Fruit fly (Drosophila melanogaster): ENCODE results near the gene CG2211.

CG2211 gene

DNA sequence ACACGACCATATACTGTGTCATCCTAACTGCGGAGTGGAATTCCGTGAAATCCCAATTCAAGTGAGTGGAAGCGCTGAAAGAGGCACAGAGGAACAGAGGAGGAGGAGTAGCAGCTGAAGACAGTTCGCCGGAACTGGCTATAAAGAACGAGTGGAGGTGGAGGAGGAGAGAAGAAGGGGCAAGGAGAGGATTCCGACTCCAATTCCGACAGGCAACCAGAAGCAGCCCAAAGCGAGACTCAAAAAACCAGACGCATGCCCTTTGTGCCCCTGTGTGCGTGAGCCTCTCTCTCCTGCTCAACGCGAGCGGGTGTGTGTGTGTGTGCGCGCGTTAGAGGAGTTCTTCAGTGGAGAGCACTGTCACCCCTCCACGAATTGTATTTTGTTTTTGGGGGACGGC, 14.2 kb upstream of the CG2211 start (continued):
- TF ChIP-seq CG6791 (GFP tag; IDR thresholded peaks at IDR 0.05; ENCODE audit: partially characterized antibody) (no peak), Deaf1 (tag; optimal IDR thresholded peaks at IDR 0.05) (peak; percentile 39), zf30C (GFP tag; optimal IDR thresholded peaks at IDR 0.05) (no peak), HLH4C (GFP tag; IDR thresholded peaks at IDR 0.05; ENCODE audit: partially characterized antibody) (0 out of 3 replicates have a peak, but pooled peaks have one; percentile 12), CG3407 (GFP tag; optimal IDR thresholded peaks at IDR 0.05) (no peak), CG10366 (GFP tag; IDR thresholded peaks at IDR 0.05) (no peak), Scr (GFP tag; IDR thresholded peaks at IDR 0.05; ENCODE audit: partially characterized antibody) (no peak), CG31365 (tag; optimal IDR thresholded peaks at IDR 0.05) (no peak), CG10147 (GFP tag; optimal IDR thresholded peaks at IDR 0.05) (no peak), Med (GFP tag) (peak; percentile 64), CG3281 (GFP tag; optimal IDR thresholded peaks at IDR 0.05) (no peak), twi (tag; optimal IDR thresholded peaks at IDR 0.05) (no peak), CG6254 (GFP tag; optimal IDR thresholded peaks at IDR 0.05) (no peak), unpg (GFP tag; optimal IDR thresholded peaks at IDR 0.05) (no peak), ftz-f1 (GFP tag; optimal IDR thresholded peaks at IDR 0.05) (no peak), CG12219 (GFP tag; optimal IDR thresholded peaks at IDR 0.05) (no peak), CG18262 (tag; optimal IDR thresholded peaks at IDR 0.05) (no peak), toy (GFP tag; IDR thresholded peaks at IDR 0.05) (no peak), HmgZ (tag; optimal IDR thresholded peaks at IDR 0.05) (no peak), CG5180 (GFP tag; optimal IDR thresholded peaks at IDR 0.05) (no peak), CG1603 (tag; optimal IDR thresholded peaks at IDR 0.05) (no peak), H2.0 (GFP tag; IDR thresholded peaks at IDR 0.05) (no peak), gsb-n (tag; optimal IDR thresholded peaks at IDR 0.05) (no peak), MTF-1 (GFP tag; optimal IDR thresholded peaks at IDR 0.05; ENCODE audit: borderline replicate concordance) (no peak), z (GFP tag; IDR thresholded peaks at IDR 0.05) (peak; percentile 88), crol (GFP tag; IDR thresholded peaks at IDR 0.05) (peak; percentile 82), caup (GFP tag; optimal IDR thresholded peaks at IDR 0.05; ENCODE audit: severe bottlenecking) (no peak), Xrp1 (GFP tag; IDR thresholded peaks at IDR 0.05) (no peak), nerfin-1 (tag; optimal IDR thresholded peaks at IDR 0.05) (no peak), CG18599 (GFP tag; optimal IDR thresholded peaks at IDR 0.05) (no peak), CG8089 (GFP tag; optimal IDR thresholded peaks at IDR 0.05) (no peak), CG17361 (GFP tag; IDR thresholded peaks at IDR 0.05) (no peak), sd (tag; optimal IDR thresholded peaks at IDR 0.05) (no peak), chinmo (GFP tag; IDR thresholded peaks at IDR 0.05; ENCODE audit: partially characterized antibody) (0 out of 4 replicates have a peak, but pooled peaks have one; percentile 37), ase (GFP tag; IDR thresholded peaks at IDR 0.05) (0 out of 3 replicates have a peak, but pooled peaks have one; percentile 2), sc (optimal IDR thresholded peaks at IDR 0.05) (no peak), sc (GFP tag; optimal IDR thresholded peaks at IDR 0.05) (no peak), CG2678 (tag; optimal IDR thresholded peaks at IDR 0.05) (no peak), CG10462 (GFP tag; optimal IDR thresholded peaks at IDR 0.05) (no peak), Dbx (GFP tag; IDR thresholded peaks at IDR 0.05) (no peak), ERR (GFP tag; optimal IDR thresholded peaks at IDR 0.05) (no peak), CG7357 (GFP tag; IDR thresholded peaks at IDR 0.05) (no peak), CG17568 (GFP tag; optimal IDR thresholded peaks at IDR 0.05) (no peak), sisA (GFP tag; IDR thresholded peaks at IDR 0.05) (no peak), Mrtf (GFP tag; IDR thresholded peaks at IDR 0.05) (no peak), wor (GFP tag; IDR thresholded peaks at IDR 0.05) (no peak), CG11696 (GFP tag; IDR thresholded peaks at IDR 0.05) (no peak), Stat92E (GFP tag; optimal IDR thresholded peaks at IDR 0.05) (peak in 1 of 3 experiments; percentile 84), ems (GFP tag; optimal IDR thresholded peaks at IDR 0.05) (no peak), salm (tag; optimal IDR thresholded peaks at IDR 0.05) (no peak), Hmr (GFP tag; optimal IDR thresholded peaks at IDR 0.05) (no peak)

Measured in whole organism, embryonic.